Fruit fly (Drosophila melanogaster) whole organism, embryonic: Measurements from ENCODE around the gene CG4424.
A peak's percentile ranks its signal among the peaks of the same experiment; 100 is the strongest.

Experiments used
- Adf1 ChIP-seq: fragments of 200-800 bp; sonication (Bioruptor generic); IDR thresholded peaks from 2 replicates; pipeline ENCODE4 v1.3.6; 2022; ENCODE audit warnings: missing biosample characterization, missing genetic modification characterization
- Blimp-1 ChIP-seq: fragments of 200-800 bp; sonication (Bioruptor generic); optimal IDR thresholded peaks from 3 replicates; lab custom pipeline; 2018; ENCODE audit warnings: missing biosample characterization, missing genetic modification characterization, mild to moderate bottlenecking, moderate library complexity, missing genetic modification reagents
- CG10267 ChIP-seq: fragments of 200-800 bp; sonication (Bioruptor generic); optimal IDR thresholded peaks from 2 replicates; lab custom pipeline; 2018; ENCODE audit warnings: missing biosample characterization, mild to moderate bottlenecking, missing genetic modification characterization, moderate library complexity
- CG10959 ChIP-seq: fragments of 200-800 bp; sonication (Bioruptor generic); IDR thresholded peaks from 2 replicates; pipeline ENCODE4 v1.3.6; 2022; ENCODE audit warnings: missing biosample characterization, missing genetic modification characterization
- CG11085 ChIP-seq: fragments of 200-800 bp; sonication (Bioruptor generic); IDR thresholded peaks from 2 replicates; pipeline ENCODE4 v1.3.6; 2022; ENCODE audit warnings: missing biosample characterization, missing genetic modification characterization
- CG11456 ChIP-seq: fragments of 200-800 bp; sonication (Bioruptor generic); IDR thresholded peaks from 3 replicates; pipeline ENCODE4 v1.3.6; 2022; ENCODE audit warnings: missing biosample characterization, missing genetic modification characterization
- CG11723 ChIP-seq: fragments of 200-800 bp; sonication (Bioruptor generic); optimal IDR thresholded peaks from 2 replicates; lab custom pipeline; 2017; ENCODE audit warnings: missing biosample characterization, mild to moderate bottlenecking, missing genetic modification characterization
- CG15269 ChIP-seq: fragments of 200-800 bp; sonication (Bioruptor generic); optimal IDR thresholded peaks from 2 replicates; lab custom pipeline; 2018; ENCODE audit warnings: missing biosample characterization, mild to moderate bottlenecking, missing genetic modification characterization, moderate library complexity
- CG15479 ChIP-seq: fragments of 200-800 bp; sonication (Bioruptor generic); optimal IDR thresholded peaks from 3 replicates; lab custom pipeline; 2019; ENCODE audit warnings: missing biosample characterization, mild to moderate bottlenecking, missing genetic modification characterization, moderate library complexity
- CG17361 ChIP-seq: fragments of 200-800 bp; sonication (Bioruptor generic); IDR thresholded peaks from 3 replicates; pipeline ENCODE4 v1.3.6; 2022; ENCODE audit warnings: missing biosample characterization, missing genetic modification characterization
- CG17568 ChIP-seq: fragments of 200-800 bp; sonication (Bioruptor generic); optimal IDR thresholded peaks from 2 replicates; lab custom pipeline; 2018; ENCODE audit warnings: missing biosample characterization, mild to moderate bottlenecking, missing genetic modification characterization, moderate library complexity
- CG2116 ChIP-seq: fragments of 200-800 bp; sonication (Bioruptor generic); optimal IDR thresholded peaks from 3 replicates; lab custom pipeline; 2018; ENCODE audit warnings: missing biosample characterization, mild to moderate bottlenecking, missing genetic modification characterization
- CG2199 ChIP-seq: fragments of 200-800 bp; sonication (Bioruptor generic); IDR thresholded peaks from 3 replicates; pipeline ENCODE4 v1.3.6; 2022; ENCODE audit warnings: missing biosample characterization, missing genetic modification characterization
- CG30431 ChIP-seq: fragments of 200-800 bp; sonication (Bioruptor generic); optimal IDR thresholded peaks from 2 replicates; lab custom pipeline; 2017; ENCODE audit warnings: missing biosample characterization, missing genetic modification characterization
- CG31365 ChIP-seq: fragments of 200-800 bp; sonication (Bioruptor generic); optimal IDR thresholded peaks from 2 replicates; lab custom pipeline; 2018; ENCODE audit warnings: missing biosample characterization, mild to moderate bottlenecking, missing genetic modification characterization
- CG3163 ChIP-seq: fragments of 200-800 bp; sonication (Bioruptor generic); optimal IDR thresholded peaks from 3 replicates; lab custom pipeline; 2016; ENCODE audit warnings: missing biosample characterization, missing genetic modification characterization
- CG4404 ChIP-seq: fragments of 200-800 bp; sonication (Bioruptor generic); IDR thresholded peaks from 2 replicates; pipeline ENCODE4 v1.3.6; 2022; ENCODE audit warnings: missing biosample characterization, missing genetic modification characterization
- CG5180 ChIP-seq: fragments of 200-800 bp; sonication (Bioruptor generic); optimal IDR thresholded peaks from 3 replicates; lab custom pipeline; 2017; ENCODE audit warnings: missing biosample characterization, missing genetic modification characterization, mild to moderate bottlenecking, moderate library complexity, missing genetic modification reagents
- CG6765 ChIP-seq: fragments of 200-800 bp; sonication (Bioruptor generic); optimal IDR thresholded peaks from 3 replicates; lab custom pipeline; 2017; ENCODE audit warnings: missing biosample characterization, mild to moderate bottlenecking, missing genetic modification characterization
- CG6854 ChIP-seq: fragments of 200-800 bp; sonication (Bioruptor generic); optimal IDR thresholded peaks from 3 replicates; lab custom pipeline; 2017; ENCODE audit warnings: missing biosample characterization, mild to moderate bottlenecking, missing genetic modification characterization
- CG7357 ChIP-seq: fragments of 200-800 bp; sonication (Bioruptor generic); IDR thresholded peaks from 3 replicates; pipeline ENCODE4 v1.3.6; 2022; ENCODE audit warnings: missing biosample characterization, missing genetic modification characterization
- CG7786 ChIP-seq: fragments of 200-800 bp; sonication (Bioruptor generic); optimal IDR thresholded peaks from 2 replicates; lab custom pipeline; 2016; ENCODE audit warnings: missing biosample characterization, missing genetic modification characterization
- CG8089 ChIP-seq: fragments of 200-800 bp; sonication (Bioruptor generic); optimal IDR thresholded peaks from 3 replicates; lab custom pipeline; 2016; ENCODE audit warnings: missing biosample characterization, missing genetic modification characterization
- CG8478 ChIP-seq: fragments of >200 bp; optimal IDR thresholded peaks from 2 replicates; lab custom pipeline; 2018
- CG9932 ChIP-seq: fragments of 200-800 bp; sonication (Bioruptor generic); IDR thresholded peaks from 2 replicates; pipeline ENCODE4 v1.3.6; 2022; ENCODE audit warnings: missing biosample characterization, missing genetic modification characterization
- Dad ChIP-seq: fragments of 200-800 bp; sonication (Bioruptor generic); optimal IDR thresholded peaks from 3 replicates; lab custom pipeline; 2016; ENCODE audit warnings: missing biosample characterization, missing genetic modification characterization
- Dll ChIP-seq: fragments of 200-800 bp; sonication (Bioruptor generic); IDR thresholded peaks from 4 replicates; pipeline ENCODE4 v1.3.6; 2022; ENCODE audit warnings: missing biosample characterization, missing genetic modification characterization; ENCODE audit not compliant: partially characterized antibody
- Ets97D ChIP-seq: fragments of 200-800 bp; sonication (Bioruptor generic); optimal IDR thresholded peaks from 3 replicates; lab custom pipeline; 2016; ENCODE audit warnings: missing biosample characterization, missing genetic modification characterization
- Fer2 ChIP-seq: fragments of 200-800 bp; sonication (Bioruptor generic); optimal IDR thresholded peaks from 2 replicates; lab custom pipeline; 2018; ENCODE audit warnings: missing biosample characterization, mild to moderate bottlenecking, missing genetic modification characterization, moderate library complexity
- H15 ChIP-seq: fragments of 200-800 bp; sonication (Bioruptor generic); IDR thresholded peaks from 3 replicates; pipeline ENCODE4 v1.3.6; 2022; ENCODE audit warnings: missing biosample characterization, missing genetic modification characterization
- HLHmδ ChIP-seq: fragments of 200-800 bp; sonication (Bioruptor generic); optimal IDR thresholded peaks from 2 replicates; lab custom pipeline; 2018; ENCODE audit warnings: missing biosample characterization, mild to moderate bottlenecking, missing genetic modification characterization, moderate library complexity
- Hey ChIP-seq: fragments of 200-800 bp; sonication (Bioruptor generic); optimal IDR thresholded peaks from 3 replicates; lab custom pipeline; 2018; ENCODE audit warnings: missing biosample characterization, mild to moderate bottlenecking, missing genetic modification characterization
- Med ChIP-seq: fragments of 200-800 bp; sonication (Bioruptor generic); peaks from one replicate; lab custom pipeline; 2016; ENCODE audit warnings: missing biosample characterization, missing genetic modification characterization, mild to moderate bottlenecking, inconsistent platforms, moderate library complexity
- Nf-YC ChIP-seq: fragments of 200-800 bp; optimal IDR thresholded peaks from 3 replicates; lab custom pipeline; 2019; ENCODE audit warnings: missing biosample characterization, mild to moderate bottlenecking, missing genetic modification characterization, moderate library complexity
- Sry-δ ChIP-seq: fragments of 200-800 bp; sonication (Bioruptor generic); optimal IDR thresholded peaks from 2 replicates; lab custom pipeline; 2016; ENCODE audit warnings: missing biosample characterization, missing genetic modification characterization
- al ChIP-seq: fragments of 200-800 bp; sonication (Bioruptor generic); IDR thresholded peaks from 2 replicates; pipeline ENCODE4 v1.3.6; 2022; ENCODE audit warnings: missing biosample characterization, missing genetic modification characterization
- amos ChIP-seq: fragments of 200-800 bp; sonication (Bioruptor generic); IDR thresholded peaks from 2 replicates; pipeline ENCODE4 v1.3.6; 2022; ENCODE audit warnings: missing biosample characterization, missing genetic modification characterization; ENCODE audit not compliant: partially characterized antibody
- chif ChIP-seq, 2 experiments: fragments of 200-800 bp; sonication (Bioruptor generic); optimal IDR thresholded peaks; 3 replicates each; lab custom pipeline; 2016; ENCODE audit warnings: missing biosample characterization in 2 of 2, missing genetic modification characterization in 2 of 2
- dati ChIP-seq: fragments of 200-800 bp; sonication (Bioruptor generic); IDR thresholded peaks from 2 replicates; pipeline ENCODE4 v1.3.6; 2022; ENCODE audit warnings: missing biosample characterization, missing genetic modification characterization
- dm ChIP-seq: fragments of 200-800 bp; sonication (Bioruptor generic); optimal IDR thresholded peaks from 3 replicates; lab custom pipeline; 2016; ENCODE audit warnings: missing biosample characterization, missing genetic modification characterization
- esg ChIP-seq: fragments of 200-800 bp; sonication (Bioruptor generic); conservative IDR thresholded peaks from 2 replicates; pipeline ENCODE4 v1.3.6; 2022; ENCODE audit warnings: missing biosample characterization, missing genetic modification characterization
- exex ChIP-seq: fragments of 200-800 bp; sonication (Bioruptor generic); optimal IDR thresholded peaks from 4 replicates; lab custom pipeline; 2018; ENCODE audit warnings: missing biosample characterization, mild to moderate bottlenecking, missing genetic modification characterization, moderate library complexity
- grau ChIP-seq: fragments of 200-800 bp; optimal IDR thresholded peaks from 3 replicates; lab custom pipeline; 2019; ENCODE audit warnings: missing biosample characterization, mild to moderate bottlenecking, missing genetic modification characterization, moderate library complexity
- ham ChIP-seq: fragments of 200-800 bp; sonication (Bioruptor generic); IDR thresholded peaks from 2 replicates; pipeline ENCODE4 v1.3.6; 2022; ENCODE audit warnings: missing biosample characterization, missing genetic modification characterization
- hb ChIP-seq: fragments of 200-800 bp; sonication (Bioruptor generic); IDR thresholded peaks from 3 replicates; pipeline ENCODE4 v1.3.6; 2022; ENCODE audit warnings: missing biosample characterization, missing genetic modification characterization; ENCODE audit not compliant: partially characterized antibody
- lbe ChIP-seq: fragments of 200-800 bp; sonication (Bioruptor generic); optimal IDR thresholded peaks from 2 replicates; lab custom pipeline; 2016; ENCODE audit warnings: missing biosample characterization, mild to moderate bottlenecking, missing genetic modification characterization
- lov ChIP-seq, 2 experiments: fragments of 200-800 bp in 1 of 2; fragments of >200 bp in 1 of 2; sonication (Bioruptor generic) in 1 of 2; IDR thresholded peaks in 1 of 2; optimal IDR thresholded peaks in 1 of 2; 2 replicates in 1 of 2; 3 replicates in 1 of 2; pipeline versions ENCODE4 v1.3.6 to Lab custom; 2017 to 2022; ENCODE audit warnings: missing biosample characterization in 1 of 2, missing genetic modification characterization in 1 of 2
- onecut ChIP-seq: fragments of 200-800 bp; sonication (Bioruptor generic); IDR thresholded peaks from 2 replicates; pipeline ENCODE4 v1.3.6; 2022; ENCODE audit warnings: missing biosample characterization, missing genetic modification characterization
- ro ChIP-seq: fragments of 200-800 bp; sonication (Bioruptor generic); IDR thresholded peaks from 2 replicates; pipeline ENCODE4 v1.3.6; 2022; ENCODE audit warnings: missing biosample characterization, missing genetic modification characterization
- slp2 ChIP-seq: fragments of 200-800 bp; sonication (Bioruptor generic); optimal IDR thresholded peaks from 2 replicates; lab custom pipeline; 2016; ENCODE audit warnings: missing biosample characterization, missing genetic modification characterization
- sna ChIP-seq: fragments of 200-800 bp; sonication (Bioruptor generic); IDR thresholded peaks from 2 replicates; pipeline ENCODE4 v1.3.6; 2022; ENCODE audit warnings: missing biosample characterization, missing genetic modification characterization; ENCODE audit not compliant: partially characterized antibody
- tna ChIP-seq: fragments of 200-800 bp; sonication (Bioruptor generic); IDR thresholded peaks from 2 replicates; pipeline ENCODE4 v1.3.6; 2022; ENCODE audit warnings: missing biosample characterization, missing genetic modification characterization; ENCODE audit not compliant: partially characterized antibody

The CG4424 gene

DNA sequence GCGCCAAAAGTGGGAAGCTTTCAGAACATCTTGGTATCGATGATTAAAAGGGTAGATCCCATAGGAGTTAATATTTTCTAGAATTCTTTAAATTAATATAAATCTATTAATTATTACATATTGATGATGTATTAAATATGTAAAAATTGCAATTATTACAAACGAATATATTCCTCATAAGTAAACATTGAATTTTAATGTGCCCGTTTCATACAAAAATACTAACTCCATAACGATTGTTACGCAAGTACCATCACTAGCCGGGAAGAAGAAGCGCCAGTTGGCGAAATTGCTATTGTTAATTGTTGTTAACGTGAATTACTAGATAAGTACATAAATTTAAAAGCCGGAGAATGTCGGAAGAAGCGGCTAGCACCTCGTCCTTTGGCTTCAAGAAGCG, 29.7 kb upstream of the CG4424 start, which contains the start of gene mdlc (continued):
- TF ChIP-seq CG10267 (tag; lab: Kevin White, UChicago): peak; percentile 15
- TF ChIP-seq CG7357 (GFP tag; lab: Robert Waterston, UW): no peak
- peak; percentile 75 for TF ChIP-seq Dll (GFP tag; lab: Robert Waterston, UW)
- TF ChIP-seq CG7786 (GFP tag; lab: Kevin White, UChicago): no peak
- TF ChIP-seq CG8478: no peak
- no peak for TF ChIP-seq CG17361
- no peak for TF ChIP-seq CG8089 (GFP tag; lab: Kevin White, UChicago)
- TF ChIP-seq hb (GFP tag; lab: Robert Waterston, UW): no peak
- TF ChIP-seq CG2199 (GFP tag; lab: Robert Waterston, UW): no peak
- TF ChIP-seq exex: no peak
- no peak for TF ChIP-seq CG11456 (GFP tag; lab: Robert Waterston, UW)
- no peak for TF ChIP-seq CG10959 (GFP tag; lab: Robert Waterston, UW)
- peak; percentile 55; the same call in 1 of the 2 replicates for TF ChIP-seq CG9932 (GFP tag; lab: Robert Waterston, UW)
- TF ChIP-seq dm (GFP tag; lab: Kevin White, UChicago): no peak
- no peak for TF ChIP-seq CG4404 (GFP tag; lab: Robert Waterston, UW)
- no peak for TF ChIP-seq Nf-YC (tag; lab: Kevin White, UChicago)
- no peak for TF ChIP-seq H15 (GFP tag; lab: Robert Waterston, UW)
- TF ChIP-seq CG30431 (GFP tag; lab: Kevin White, UChicago): no peak
- no peak for TF ChIP-seq CG3163 (GFP tag; lab: Kevin White, UChicago)
- TF ChIP-seq CG11085 (GFP tag; lab: Robert Waterston, UW): no peak
- TF ChIP-seq HLHmδ (GFP tag; lab: Kevin White, UChicago): no peak
- TF ChIP-seq Blimp-1: no peak
- TF ChIP-seq CG17568 (GFP tag; lab: Kevin White, UChicago): no peak
- peak; percentile 15 for TF ChIP-seq CG2116 (GFP tag; lab: Kevin White, UChicago)
- no peak for TF ChIP-seq slp2 (GFP tag; lab: Kevin White, UChicago)
- TF ChIP-seq CG6854 (GFP tag; lab: Kevin White, UChicago): no peak
- TF ChIP-seq CG11723 (GFP tag; lab: Kevin White, UChicago): no peak
- TF ChIP-seq Dad (GFP tag; lab: Kevin White, UChicago): no peak
- no peak for TF ChIP-seq dati (GFP tag; lab: Robert Waterston, UW)
- no peak for TF ChIP-seq ro (GFP tag; lab: Robert Waterston, UW)
- no peak for TF ChIP-seq CG5180 (GFP tag; lab: Kevin White, UChicago)
- TF ChIP-seq Ets97D: peak; percentile 8
- TF ChIP-seq sna: 0 out of 2 replicates have a peak, but pooled peaks have one; percentile 53
- no peak for TF ChIP-seq CG31365
- no peak for TF ChIP-seq CG15269 (tag; lab: Kevin White, UChicago)
- peak; percentile 77 for TF ChIP-seq Sry-δ
- no peak for TF ChIP-seq Fer2
- TF ChIP-seq al (GFP tag; lab: Robert Waterston, UW): no peak
- TF ChIP-seq lov (optimal IDR thresholded peaks at IDR 0.05; lab: Kevin White, UChicago): no peak
- no peak for TF ChIP-seq lov (GFP tag; IDR thresholded peaks at IDR 0.05; lab: Robert Waterston, UW)
- TF ChIP-seq tna (GFP tag; lab: Robert Waterston, UW): no peak
- no peak for TF ChIP-seq chif (GFP tag; optimal IDR thresholded peaks at IDR 0.05; lab: Kevin White, UChicago)
- no peak for TF ChIP-seq Hey (tag; lab: Kevin White, UChicago)
- TF ChIP-seq CG6765: no peak
- no peak for TF ChIP-seq ham (GFP tag; lab: Robert Waterston, UW)
- peak; percentile 61 for TF ChIP-seq amos (GFP tag; lab: Robert Waterston, UW)
- TF ChIP-seq CG15479 (GFP tag; lab: Kevin White, UChicago): no peak
- no peak for TF ChIP-seq esg (GFP tag; lab: Robert Waterston, UW)
- TF ChIP-seq Adf1 (GFP tag; lab: Robert Waterston, UW): no peak
- TF ChIP-seq onecut (GFP tag; lab: Robert Waterston, UW): no peak
- TF ChIP-seq Med (GFP tag; lab: Kevin White, UChicago): peak; percentile 63
- TF ChIP-seq grau (tag; lab: Kevin White, UChicago): no peak
- no peak for TF ChIP-seq lbe
